Worm (Caenorhabditis elegans) whole organism, young adult: Measurements from ENCODE around the gene fbxa-111.

ENCODE experiments used
- B0035.1 ChIP-seq: sonication (generic microtip); optimal IDR thresholded peaks from 2 replicates; lab custom pipeline; 2016; ENCODE audit warnings: missing genetic modification characterization, mild to moderate bottlenecking, missing compliant biosample characterization, missing genotype, missing genetic modification reagents
- lin-35 ChIP-seq, 3 experiments: fragments of 150-350 bp in 2 of 3; sonication (generic microtip) in 1 of 3; optimal IDR thresholded peaks; 2 replicates each; lab custom pipeline; 2014 to 2018; ENCODE audit warnings: missing biosample characterization in 3 of 3, missing genetic modification characterization in 3 of 3, missing genetic modification reagents in 3 of 3
- rcor-1 ChIP-seq: fragments of 200-800 bp; sonication (Bioruptor generic); IDR thresholded peaks from 2 replicates; pipeline ENCODE4 v1.3.6; 2022; ENCODE audit warnings: missing genetic modification reagents, missing genetic modification characterization, missing compliant biosample characterization
- snpc-1.3 ChIP-seq: sonication (generic microtip); optimal IDR thresholded peaks from 2 replicates; lab custom pipeline; 2017; ENCODE audit warnings: missing genetic modification characterization, mild to moderate bottlenecking, missing compliant biosample characterization, antibody characterized with exemption, moderate library complexity, missing genotype, missing genetic modification reagents; ENCODE audit not compliant: insufficient read depth

- TF ChIP-seq rcor-1 (no peak), B0035.1 (tag; lab: Kevin White, UChicago) (no peak), lin-35 (GFP tag; optimal IDR thresholded peaks at IDR 0.05; lab: Kevin White, UChicago) (no peak), snpc-1.3 (tag; lab: Kevin White, UChicago) (no peak)
Observed at ce11 chrV:16921952-16922351, 27.6 kb downstream of the fbxa-111 start, which contains the start of gene Y102A5C.4.
